Fruit fly (Drosophila melanogaster) whole organism, embryonic: Measurements from ENCODE around the gene Cby.
A peak's percentile ranks its signal among the peaks of the same experiment; 100 is the strongest.

Source experiments
- Abd-B ChIP-seq: fragments of 200-800 bp; sonication (Bioruptor generic); optimal IDR thresholded peaks from 2 replicates; lab custom pipeline; 2018; ENCODE audit warnings: missing biosample characterization, mild to moderate bottlenecking, missing genetic modification characterization, moderate library complexity
- Ada2b ChIP-seq: fragments of 200-800 bp; sonication (Bioruptor generic); IDR thresholded peaks from 2 replicates; pipeline ENCODE4 v1.3.6; 2022; ENCODE audit warnings: missing biosample characterization, missing genetic modification characterization
- Bgb ChIP-seq: fragments of 200-800 bp; sonication (Bioruptor generic); IDR thresholded peaks from 2 replicates; pipeline ENCODE4 v1.3.6; 2022; ENCODE audit warnings: missing biosample characterization, missing genetic modification characterization; ENCODE audit not compliant: partially characterized antibody
- CG11560 ChIP-seq: fragments of 200-800 bp; sonication (Bioruptor generic); IDR thresholded peaks from 3 replicates; pipeline ENCODE4 v1.3.6; 2022; ENCODE audit warnings: missing biosample characterization, missing genetic modification characterization
- CG11695 ChIP-seq: fragments of 200-800 bp; sonication (Bioruptor generic); IDR thresholded peaks from 3 replicates; pipeline ENCODE4 v1.3.6; 2022; ENCODE audit warnings: missing biosample characterization, missing genetic modification characterization
- CG12104 ChIP-seq: fragments of 200-800 bp; sonication (Bioruptor generic); optimal IDR thresholded peaks from 3 replicates; lab custom pipeline; 2016; ENCODE audit warnings: missing biosample characterization, missing genetic modification characterization
- CG12155 ChIP-seq: fragments of 200-800 bp; sonication (Bioruptor generic); optimal IDR thresholded peaks from 3 replicates; lab custom pipeline; 2016; ENCODE audit warnings: missing biosample characterization, missing genetic modification characterization
- CG12236 ChIP-seq: fragments of 200-800 bp; sonication (Bioruptor generic); optimal IDR thresholded peaks from 2 replicates; lab custom pipeline; 2016; ENCODE audit warnings: missing biosample characterization, missing genetic modification characterization
- CG14050 ChIP-seq: fragments of 200-800 bp; sonication (Bioruptor generic); IDR thresholded peaks from 3 replicates; pipeline ENCODE4 v1.3.6; 2022; ENCODE audit warnings: missing biosample characterization, missing genetic modification characterization
- CG14667 ChIP-seq: fragments of 200-800 bp; sonication (Bioruptor generic); IDR thresholded peaks from 2 replicates; pipeline ENCODE4 v1.3.6; 2022; ENCODE audit warnings: missing biosample characterization, missing genetic modification characterization
- CG4282 ChIP-seq: fragments of 200-800 bp; sonication (Bioruptor generic); optimal IDR thresholded peaks from 2 replicates; lab custom pipeline; 2016; ENCODE audit warnings: missing biosample characterization, missing genetic modification characterization
- CG4617 ChIP-seq: fragments of 200-800 bp; sonication (Bioruptor generic); optimal IDR thresholded peaks from 3 replicates; lab custom pipeline; 2016; ENCODE audit warnings: missing biosample characterization, missing genetic modification characterization, borderline replicate concordance
- CG6765 ChIP-seq: fragments of 200-800 bp; sonication (Bioruptor generic); optimal IDR thresholded peaks from 3 replicates; lab custom pipeline; 2017; ENCODE audit warnings: missing biosample characterization, mild to moderate bottlenecking, missing genetic modification characterization
- CG7556 ChIP-seq: fragments of 200-800 bp; sonication (Bioruptor generic); optimal IDR thresholded peaks from 2 replicates; lab custom pipeline; 2017; ENCODE audit warnings: missing biosample characterization, mild to moderate bottlenecking, missing genetic modification characterization
- CG7928 ChIP-seq: fragments of 200-800 bp; sonication (Bioruptor generic); optimal IDR thresholded peaks from 2 replicates; lab custom pipeline; 2017; ENCODE audit warnings: missing biosample characterization, mild to moderate bottlenecking, missing genetic modification characterization
- CG9437 ChIP-seq: fragments of 200-800 bp; sonication (Bioruptor generic); optimal IDR thresholded peaks from 2 replicates; lab custom pipeline; 2018; ENCODE audit warnings: missing biosample characterization, mild to moderate bottlenecking, missing genetic modification characterization
- CG9932 ChIP-seq: fragments of 200-800 bp; sonication (Bioruptor generic); IDR thresholded peaks from 2 replicates; pipeline ENCODE4 v1.3.6; 2022; ENCODE audit warnings: missing biosample characterization, missing genetic modification characterization
- Camta ChIP-seq: fragments of 200-800 bp; sonication (Bioruptor generic); optimal IDR thresholded peaks from 2 replicates; lab custom pipeline; 2016; ENCODE audit warnings: missing biosample characterization, missing genetic modification characterization
- CoRest ChIP-seq: fragments of 200-800 bp; sonication (Bioruptor generic); optimal IDR thresholded peaks from 3 replicates; lab custom pipeline; 2018; ENCODE audit warnings: missing biosample characterization, mild to moderate bottlenecking, missing genetic modification characterization, moderate library complexity
- D19B ChIP-seq: fragments of 200-800 bp; sonication (Bioruptor generic); optimal IDR thresholded peaks from 2 replicates; lab custom pipeline; 2017; ENCODE audit warnings: missing biosample characterization, mild to moderate bottlenecking, missing genetic modification characterization
- Fer2 ChIP-seq: fragments of 200-800 bp; sonication (Bioruptor generic); optimal IDR thresholded peaks from 2 replicates; lab custom pipeline; 2018; ENCODE audit warnings: missing biosample characterization, mild to moderate bottlenecking, missing genetic modification characterization, moderate library complexity
- Hsf ChIP-seq: fragments of 200-800 bp; sonication (Bioruptor generic); optimal IDR thresholded peaks from 3 replicates; lab custom pipeline; 2016; ENCODE audit warnings: missing biosample characterization, missing genetic modification characterization
- Nf-YB ChIP-seq: fragments of 200-800 bp; sonication (Bioruptor generic); optimal IDR thresholded peaks from 3 replicates; lab custom pipeline; 2019; ENCODE audit warnings: missing biosample characterization, mild to moderate bottlenecking, missing genetic modification characterization, moderate library complexity
- Poxn ChIP-seq: fragments of 200-800 bp; sonication (Bioruptor generic); IDR thresholded peaks from 2 replicates; pipeline ENCODE4 v1.3.6; 2022; ENCODE audit warnings: missing biosample characterization, missing genetic modification characterization
- Six4 ChIP-seq: fragments of 200-800 bp; sonication (Bioruptor generic); optimal IDR thresholded peaks from 2 replicates; lab custom pipeline; 2016; ENCODE audit warnings: missing biosample characterization, missing genetic modification characterization
- Sox100B ChIP-seq: fragments of 200-800 bp; sonication (Bioruptor generic); optimal IDR thresholded peaks from 3 replicates; lab custom pipeline; 2018; ENCODE audit warnings: missing biosample characterization, mild to moderate bottlenecking, missing genetic modification characterization
- Trl ChIP-seq, 3 experiments: fragments of >200 bp in 2 of 3; fragments of 200-800 bp in 1 of 3; sonication (Bioruptor generic) in 1 of 3; optimal IDR thresholded peaks; 2 replicates in 1 of 3; 3 replicates in 2 of 3; lab custom pipeline; 2016 to 2017; ENCODE audit warnings: missing biosample characterization in 1 of 3, missing genetic modification characterization in 1 of 3
- cg ChIP-seq: fragments of 200-800 bp; sonication (Bioruptor generic); optimal IDR thresholded peaks from 3 replicates; lab custom pipeline; 2019; ENCODE audit warnings: missing biosample characterization, mild to moderate bottlenecking, missing genetic modification characterization, moderate library complexity
- croc ChIP-seq: fragments of 200-800 bp; sonication (Bioruptor generic); conservative IDR thresholded peaks from 3 replicates; pipeline ENCODE4 v1.3.6; 2022; ENCODE audit warnings: missing biosample characterization, missing genetic modification characterization
- cwo ChIP-seq: fragments of 200-800 bp; sonication (Bioruptor generic); optimal IDR thresholded peaks from 3 replicates; lab custom pipeline; 2017; ENCODE audit warnings: missing biosample characterization, missing genetic modification characterization, mild to moderate bottlenecking, moderate library complexity, missing genetic modification reagents
- da ChIP-seq: fragments of 200-800 bp; sonication (Bioruptor generic); optimal IDR thresholded peaks from 2 replicates; lab custom pipeline; 2016; ENCODE audit warnings: missing biosample characterization, missing genetic modification characterization
- dmrt11E ChIP-seq: fragments of 200-800 bp; sonication (Bioruptor generic); optimal IDR thresholded peaks from 3 replicates; lab custom pipeline; 2018; ENCODE audit warnings: missing biosample characterization, mild to moderate bottlenecking, missing genetic modification characterization, moderate library complexity
- gem ChIP-seq: fragments of 200-800 bp; sonication (Bioruptor generic); optimal IDR thresholded peaks from 2 replicates; lab custom pipeline; 2019; ENCODE audit warnings: missing biosample characterization, mild to moderate bottlenecking, missing genetic modification characterization, moderate library complexity
- gt ChIP-seq: fragments of 200-800 bp; sonication (Bioruptor generic); IDR thresholded peaks from 2 replicates; pipeline ENCODE4 v1.3.6; 2022; ENCODE audit warnings: missing biosample characterization, missing genetic modification characterization
- ham ChIP-seq: fragments of 200-800 bp; sonication (Bioruptor generic); IDR thresholded peaks from 2 replicates; pipeline ENCODE4 v1.3.6; 2022; ENCODE audit warnings: missing biosample characterization, missing genetic modification characterization
- ind ChIP-seq: fragments of 200-800 bp; sonication (Bioruptor generic); optimal IDR thresholded peaks from 3 replicates; lab custom pipeline; 2016; ENCODE audit warnings: missing biosample characterization, missing genetic modification characterization
- insv ChIP-seq, 2 experiments: fragments of 200-800 bp; sonication (Bioruptor generic); optimal IDR thresholded peaks; 3 replicates each; lab custom pipeline; 2016 to 2018; ENCODE audit warnings: missing biosample characterization in 2 of 2, missing genetic modification characterization in 2 of 2
- ken ChIP-seq: fragments of 200-800 bp; sonication (Bioruptor generic); IDR thresholded peaks from 3 replicates; pipeline ENCODE4 v1.3.6; 2022; ENCODE audit warnings: missing biosample characterization, missing genetic modification characterization
- klu ChIP-seq: fragments of 200-800 bp; sonication (Bioruptor generic); IDR thresholded peaks from 2 replicates; pipeline ENCODE4 v1.3.6; 2022; ENCODE audit warnings: missing biosample characterization, missing genetic modification characterization
- luna ChIP-seq: fragments of 200-800 bp; sonication (Bioruptor generic); optimal IDR thresholded peaks from 2 replicates; lab custom pipeline; 2016; ENCODE audit warnings: missing biosample characterization, missing genetic modification characterization
- nau ChIP-seq: fragments of 200-800 bp; sonication (Bioruptor generic); optimal IDR thresholded peaks from 3 replicates; lab custom pipeline; 2017; ENCODE audit warnings: missing biosample characterization, mild to moderate bottlenecking, missing genetic modification characterization, missing genetic modification reagents
- nerfin-1 ChIP-seq: fragments of 200-800 bp; sonication (Bioruptor generic); optimal IDR thresholded peaks from 3 replicates; lab custom pipeline; 2019; ENCODE audit warnings: missing biosample characterization, mild to moderate bottlenecking, missing genetic modification characterization, moderate library complexity
- nmo ChIP-seq: fragments of 200-800 bp; sonication (Bioruptor generic); optimal IDR thresholded peaks from 2 replicates; lab custom pipeline; 2018; ENCODE audit warnings: missing biosample characterization, mild to moderate bottlenecking, missing genetic modification characterization, moderate library complexity
- nom ChIP-seq: fragments of 200-800 bp; sonication (Bioruptor generic); optimal IDR thresholded peaks from 2 replicates; lab custom pipeline; 2017; ENCODE audit warnings: missing biosample characterization, missing genetic modification characterization, mild to moderate bottlenecking, moderate library complexity, missing genetic modification reagents
- onecut ChIP-seq: fragments of 200-800 bp; sonication (Bioruptor generic); IDR thresholded peaks from 2 replicates; pipeline ENCODE4 v1.3.6; 2022; ENCODE audit warnings: missing biosample characterization, missing genetic modification characterization
- pan ChIP-seq, 4 experiments: fragments of >200 bp in 3 of 4; fragments of 200-800 bp in 1 of 4; sonication (Bioruptor generic) in 1 of 4; optimal IDR thresholded peaks in 3 of 4; IDR thresholded peaks in 1 of 4; 2 replicates each; pipeline versions ENCODE4 v1.3.6 to Lab custom; 2017 to 2022; ENCODE audit warnings: missing biosample characterization in 2 of 4, missing genetic modification characterization in 2 of 4, mixed read lengths in 1 of 4
- pum ChIP-seq: fragments of 200-800 bp; sonication (Bioruptor generic); optimal IDR thresholded peaks from 2 replicates; lab custom pipeline; 2016; ENCODE audit warnings: missing biosample characterization, missing genetic modification characterization
- ro ChIP-seq: fragments of 200-800 bp; sonication (Bioruptor generic); IDR thresholded peaks from 2 replicates; pipeline ENCODE4 v1.3.6; 2022; ENCODE audit warnings: missing biosample characterization, missing genetic modification characterization
- run ChIP-seq: fragments of 200-800 bp; sonication (Bioruptor generic); optimal IDR thresholded peaks from 3 replicates; lab custom pipeline; 2018; ENCODE audit warnings: missing biosample characterization, mild to moderate bottlenecking, missing genetic modification characterization
- twi ChIP-seq: fragments of 200-800 bp; optimal IDR thresholded peaks from 2 replicates; lab custom pipeline; 2019; ENCODE audit warnings: missing biosample characterization, mild to moderate bottlenecking, missing genetic modification characterization, moderate library complexity

Gene Cby

DNA sequence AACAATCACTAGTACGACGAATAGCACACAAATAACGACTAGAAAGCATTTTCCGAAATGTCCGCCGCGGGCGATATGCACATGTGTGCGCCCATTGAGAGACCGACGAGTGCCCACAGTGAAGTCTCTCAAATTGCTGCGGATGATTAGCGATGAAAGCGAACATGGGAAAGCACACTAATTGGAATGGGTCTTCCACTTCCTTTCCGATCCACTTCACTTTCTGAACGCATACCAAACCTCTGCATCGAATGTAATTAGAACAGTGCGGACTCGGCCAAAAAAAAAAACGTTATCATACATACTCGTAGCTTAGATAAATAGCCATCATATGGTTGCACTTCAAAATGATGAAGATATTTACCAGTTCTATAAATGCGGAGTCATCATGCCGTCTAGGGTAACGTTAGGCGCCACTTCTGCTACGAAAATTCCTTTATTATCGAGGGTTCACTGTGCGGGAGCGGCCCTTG lies 17.8 kb upstream of the Cby start (continued):
- no peak for TF ChIP-seq Bgb (GFP tag; lab: Robert Waterston, UW)
- TF ChIP-seq Trl (optimal IDR thresholded peaks at IDR 0.05; lab: Kevin White, UChicago): no peak
- TF ChIP-seq Trl (GFP tag; optimal IDR thresholded peaks at IDR 0.05; lab: Kevin White, UChicago): peak; percentile 3
- peak; percentile 18 for TF ChIP-seq cg (GFP tag; lab: Kevin White, UChicago)
- TF ChIP-seq dmrt11E (tag; lab: Kevin White, UChicago): peak; percentile 54
- TF ChIP-seq run (tag; lab: Kevin White, UChicago): no peak
- TF ChIP-seq CG12236 (GFP tag; lab: Kevin White, UChicago): no peak
- 0 out of 3 replicates have a peak, but pooled peaks have one; percentile 25 for TF ChIP-seq CG11695 (GFP tag; lab: Robert Waterston, UW)
- TF ChIP-seq Six4 (GFP tag; lab: Kevin White, UChicago): peak; percentile 14
- TF ChIP-seq CG9932: no peak
- peak; percentile 8 for TF ChIP-seq ind
- TF ChIP-seq CG7556 (GFP tag; lab: Kevin White, UChicago): peak; percentile 51
- no peak for TF ChIP-seq gt (GFP tag; lab: Robert Waterston, UW)
- no peak for TF ChIP-seq nom (GFP tag; lab: Kevin White, UChicago)
- TF ChIP-seq CG9437 (GFP tag; lab: Kevin White, UChicago): peak; percentile 11
- TF ChIP-seq CG6765: no peak
- TF ChIP-seq nmo (GFP tag; lab: Kevin White, UChicago): peak; percentile 36
- no peak for TF ChIP-seq Nf-YB (GFP tag; lab: Kevin White, UChicago)
- peak; percentile 55 for TF ChIP-seq CoRest
- TF ChIP-seq onecut (GFP tag; lab: Robert Waterston, UW): no peak
- TF ChIP-seq luna (GFP tag; lab: Kevin White, UChicago): no peak
- peak; percentile 48 for TF ChIP-seq Abd-B (GFP tag; lab: Kevin White, UChicago)
- TF ChIP-seq D19B (GFP tag; lab: Kevin White, UChicago): no peak
- TF ChIP-seq Poxn (GFP tag; lab: Robert Waterston, UW): no peak
- no peak for TF ChIP-seq CG12104
- TF ChIP-seq CG12155 (GFP tag; lab: Kevin White, UChicago): peak; percentile 46
- TF ChIP-seq pum (GFP tag; lab: Kevin White, UChicago): peak; percentile 55
- peak; percentile 59 for TF ChIP-seq Hsf (GFP tag; lab: Kevin White, UChicago)
- TF ChIP-seq ham (GFP tag; lab: Robert Waterston, UW): no peak
- TF ChIP-seq pan (optimal IDR thresholded peaks at IDR 0.05; lab: Kevin White, UChicago): no peak
- TF ChIP-seq pan (GFP tag; optimal IDR thresholded peaks at IDR 0.05 in 1 of 2, IDR thresholded peaks at IDR 0.05 in 1 of 2): no peak
- 0 out of 2 replicates have a peak, but pooled peaks have one; percentile 18 for TF ChIP-seq Ada2b (GFP tag; lab: Robert Waterston, UW)
- peak; percentile 22 for TF ChIP-seq Sox100B
- peak; percentile 84 for TF ChIP-seq twi (tag; lab: Kevin White, UChicago)
- TF ChIP-seq cwo (GFP tag; lab: Kevin White, UChicago): peak; percentile 23
- TF ChIP-seq gem: peak; percentile 43
- peak; percentile 64; the same call in 1 of the 3 replicates for TF ChIP-seq ken (GFP tag; lab: Robert Waterston, UW)
- no peak for TF ChIP-seq CG7928 (GFP tag; lab: Kevin White, UChicago)
- TF ChIP-seq CG4282: no peak
- TF ChIP-seq klu: no peak
- TF ChIP-seq ro (GFP tag; lab: Robert Waterston, UW): no peak
- peak; percentile 0 for TF ChIP-seq da (GFP tag; lab: Kevin White, UChicago)
- TF ChIP-seq CG4617 (GFP tag; lab: Kevin White, UChicago): no peak
- no peak for TF ChIP-seq nau
- no peak for TF ChIP-seq CG14050 (GFP tag; lab: Robert Waterston, UW)
- no peak for TF ChIP-seq CG11560 (tag; lab: Robert Waterston, UW)
- TF ChIP-seq Fer2 (tag; lab: Kevin White, UChicago): no peak
- peak; percentile 36 for TF ChIP-seq nerfin-1 (tag; lab: Kevin White, UChicago)
- TF ChIP-seq croc (GFP tag; lab: Robert Waterston, UW): peak; percentile 45; the same call in 1 of the 3 replicates
- TF ChIP-seq insv (GFP tag; optimal IDR thresholded peaks at IDR 0.05; lab: Kevin White, UChicago): peak in 1 of 2 experiments; percentile 7
- peak; percentile 54 for TF ChIP-seq Camta (GFP tag; lab: Kevin White, UChicago)
- no peak for TF ChIP-seq CG14667 (GFP tag; lab: Robert Waterston, UW)
